Worm (Caenorhabditis elegans) whole organism, young adult: ENCODE results near the gene F58E2.4.
"Not testable (repeated sequence)": the region's sequence is repeated elsewhere in the genome, so short reads cannot be mapped to it uniquely, and the experiment has no call there.

Source experiments
- B0336.3 ChIP-seq: fragments of 200-800 bp; sonication (Bioruptor generic); IDR thresholded peaks from 2 replicates; pipeline ENCODE4 v1.3.6; 2022; ENCODE audit warnings: missing genetic modification characterization, missing compliant biosample characterization
- F33H1.4 ChIP-seq: fragments of 200-800 bp; sonication (Bioruptor generic); IDR thresholded peaks from 2 replicates; pipeline ENCODE4 v1.3.6; 2022; ENCODE audit warnings: missing genetic modification reagents, missing genetic modification characterization, missing compliant biosample characterization
- F57A8.1 ChIP-seq: fragments of 200-800 bp; sonication (Bioruptor generic); optimal IDR thresholded peaks from 2 replicates; lab custom pipeline; 2018; ENCODE audit warnings: mild to moderate bottlenecking, missing genetic modification characterization, moderate library complexity, missing compliant biosample characterization
- K11D2.4 ChIP-seq: fragments of 200-800 bp; sonication (Bioruptor generic); IDR thresholded peaks from 2 replicates; pipeline ENCODE4 v1.3.6; 2022; ENCODE audit warnings: missing genetic modification reagents, missing genetic modification characterization, missing compliant biosample characterization
- Y53F4B.3 ChIP-seq: fragments of 200-800 bp; sonication (Bioruptor generic); IDR thresholded peaks from 2 replicates; pipeline ENCODE4 v1.3.6; 2022; ENCODE audit warnings: missing genetic modification reagents, missing genetic modification characterization, missing compliant biosample characterization
- Y53G8AR.9 ChIP-seq: fragments of 200-800 bp; sonication (Bioruptor generic); conservative IDR thresholded peaks from 2 replicates; pipeline ENCODE4 v1.3.6; 2022; ENCODE audit warnings: missing genetic modification reagents, missing genetic modification characterization, missing compliant biosample characterization
- aptf-2 ChIP-seq: fragments of 200-800 bp; sonication (Bioruptor generic); conservative IDR thresholded peaks from 2 replicates; pipeline ENCODE4 v1.3.6; 2022; ENCODE audit warnings: missing genetic modification reagents, missing genetic modification characterization, missing compliant biosample characterization
- athp-1 ChIP-seq: sonication (generic microtip); optimal IDR thresholded peaks from 2 replicates; lab custom pipeline; 2017; ENCODE audit warnings: mild to moderate bottlenecking, missing genetic modification characterization, missing compliant biosample characterization
- bed-2 ChIP-seq: fragments of 200-800 bp; sonication (Bioruptor generic); IDR thresholded peaks from 2 replicates; pipeline ENCODE4 v1.3.6; 2022; ENCODE audit warnings: missing genetic modification reagents, missing genetic modification characterization, missing compliant biosample characterization
- cebp-1 ChIP-seq, 2 experiments: fragments of 200-800 bp in 1 of 2; sonication (Bioruptor generic) in 1 of 2; sonication (generic microtip) in 1 of 2; IDR thresholded peaks in 1 of 2; optimal IDR thresholded peaks in 1 of 2; 2 replicates each; pipeline versions ENCODE4 v1.3.6 to Lab custom; 2017 to 2022; ENCODE audit warnings: missing compliant biosample characterization in 2 of 2, missing genetic modification characterization in 2 of 2, mild to moderate bottlenecking in 1 of 2, missing genetic modification reagents in 1 of 2, moderate library complexity in 1 of 2
- cebp-2 ChIP-seq: fragments of 200-800 bp; sonication (Bioruptor generic); IDR thresholded peaks from 2 replicates; pipeline ENCODE4 v1.3.6; 2022; ENCODE audit warnings: missing genetic modification characterization, missing compliant biosample characterization
- ceh-79 ChIP-seq: sonication (generic microtip); optimal IDR thresholded peaks from 2 replicates; lab custom pipeline; 2017; ENCODE audit warnings: mild to moderate bottlenecking, missing genetic modification characterization, missing compliant biosample characterization
- ceh-91 ChIP-seq: fragments of 200-800 bp; sonication (Bioruptor generic); IDR thresholded peaks from 2 replicates; pipeline ENCODE4 v1.3.6; 2022; ENCODE audit warnings: missing genetic modification reagents, missing genetic modification characterization, missing compliant biosample characterization
- die-1 ChIP-seq: sonication (generic microtip); optimal IDR thresholded peaks from 2 replicates; lab custom pipeline; 2016; ENCODE audit warnings: missing genotype, mild to moderate bottlenecking, missing genetic modification characterization, missing compliant biosample characterization
- dox-1 ChIP-seq: fragments of 200-800 bp; sonication (Bioruptor generic); IDR thresholded peaks from 2 replicates; pipeline ENCODE4 v1.3.6; 2022; ENCODE audit warnings: missing genetic modification reagents, missing genetic modification characterization, missing compliant biosample characterization
- hlh-26 ChIP-seq: fragments of 200-800 bp; sonication (Bioruptor generic); conservative IDR thresholded peaks from 2 replicates; pipeline ENCODE4 v1.3.6; 2022; ENCODE audit warnings: missing genetic modification reagents, missing genetic modification characterization, missing compliant biosample characterization
- hsf-1 ChIP-seq: fragments of 200-800 bp; sonication (Bioruptor generic); IDR thresholded peaks from 2 replicates; pipeline ENCODE4 v1.3.6; 2022; ENCODE audit warnings: missing genetic modification reagents, missing genetic modification characterization, missing compliant biosample characterization
- let-607 ChIP-seq, 2 experiments: fragments of 200-800 bp in 1 of 2; sonication (Bioruptor generic) in 1 of 2; sonication (generic microtip) in 1 of 2; optimal IDR thresholded peaks; 2 replicates each; lab custom pipeline; 2016 to 2018; ENCODE audit warnings: mild to moderate bottlenecking in 2 of 2, missing compliant biosample characterization in 2 of 2, missing genetic modification characterization in 2 of 2, moderate library complexity in 2 of 2, missing genotype in 1 of 2
- lin-54 ChIP-seq: fragments of 200-800 bp; sonication (Bioruptor generic); optimal IDR thresholded peaks from 2 replicates; lab custom pipeline; 2018; ENCODE audit warnings: mild to moderate bottlenecking, missing genetic modification characterization, missing compliant biosample characterization
- madf-10 ChIP-seq: sonication (generic microtip); optimal IDR thresholded peaks from 2 replicates; lab custom pipeline; 2016; ENCODE audit warnings: mild to moderate bottlenecking, missing genetic modification characterization, missing compliant biosample characterization
- madf-3 ChIP-seq: fragments of 200-800 bp; sonication (Bioruptor generic); IDR thresholded peaks from 2 replicates; pipeline ENCODE4 v1.3.6; 2022; ENCODE audit warnings: missing genetic modification reagents, missing genetic modification characterization, missing compliant biosample characterization
- madf-6 ChIP-seq: fragments of 200-800 bp; sonication (Bioruptor generic); IDR thresholded peaks from 2 replicates; pipeline ENCODE4 v1.3.6; 2022; ENCODE audit warnings: missing genetic modification reagents, missing genetic modification characterization, missing compliant biosample characterization
- madf-8 ChIP-seq: fragments of 200-800 bp; sonication (Bioruptor generic); conservative IDR thresholded peaks from 2 replicates; pipeline ENCODE4 v1.3.6; 2022; ENCODE audit warnings: missing genetic modification reagents, missing genetic modification characterization, missing compliant biosample characterization
- mes-4 ChIP-seq: sonication (generic microtip); optimal IDR thresholded peaks from 2 replicates; lab custom pipeline; 2016; ENCODE audit warnings: missing genotype, missing genetic modification characterization, missing compliant biosample characterization
- nhr-179 ChIP-seq: sonication (generic microtip); optimal IDR thresholded peaks from 2 replicates; lab custom pipeline; 2016; ENCODE audit warnings: mild to moderate bottlenecking, missing genetic modification characterization, missing compliant biosample characterization
- rpc-1 ChIP-seq, 2 experiments: fragments of 150-350 bp in 1 of 2; sonication (generic microtip) in 1 of 2; optimal IDR thresholded peaks; 2 replicates each; lab custom pipeline; 2014 to 2018; ENCODE audit warnings: missing biosample characterization in 1 of 2, missing genetic modification characterization in 1 of 2, missing genetic modification reagents in 1 of 2, missing genotype in 1 of 2
- snpc-1.3 ChIP-seq: sonication (generic microtip); optimal IDR thresholded peaks from 2 replicates; lab custom pipeline; 2017; ENCODE audit warnings: missing genetic modification characterization, mild to moderate bottlenecking, missing compliant biosample characterization, antibody characterized with exemption, moderate library complexity, missing genotype, missing genetic modification reagents; ENCODE audit not compliant: insufficient read depth
- snpc-4 ChIP-seq, 5 experiments: fragments of 150-350 bp in 1 of 5; sonication (generic microtip) in 4 of 5; optimal IDR thresholded peaks; 2 replicates each; lab custom pipeline; 2014 to 2018; ENCODE audit warnings: missing genetic modification characterization in 5 of 5, missing biosample characterization in 3 of 5, antibody characterized with exemption in 2 of 5, mild to moderate bottlenecking in 2 of 5, missing compliant biosample characterization in 2 of 5, missing genotype in 2 of 5, moderate library complexity in 2 of 5, missing genetic modification reagents in 1 of 5
- sptf-2 ChIP-seq: fragments of 200-800 bp; sonication (Bioruptor generic); optimal IDR thresholded peaks from 2 replicates; lab custom pipeline; 2018; ENCODE audit warnings: mild to moderate bottlenecking, missing genetic modification characterization, missing compliant biosample characterization
- tbp1 ChIP-seq: fragments of 200-800 bp; sonication (Bioruptor generic); optimal IDR thresholded peaks from 2 replicates; lab custom pipeline; 2018; ENCODE audit warnings: mild to moderate bottlenecking, missing genetic modification characterization, missing compliant biosample characterization
- tlf-1 ChIP-seq: fragments of 200-800 bp; sonication (Bioruptor generic); optimal IDR thresholded peaks from 2 replicates; lab custom pipeline; 2018; ENCODE audit warnings: mild to moderate bottlenecking, missing genetic modification characterization, missing compliant biosample characterization
- unc-130 ChIP-seq: sonication (generic microtip); optimal IDR thresholded peaks from 2 replicates; lab custom pipeline; 2016; ENCODE audit warnings: missing genetic modification reagents, missing genetic modification characterization, missing compliant biosample characterization
- xnd-1 ChIP-seq: sonication (generic microtip); optimal IDR thresholded peaks from 2 replicates; lab custom pipeline; 2016; ENCODE audit warnings: missing genotype, missing genetic modification reagents, missing genetic modification characterization, missing compliant biosample characterization
- zfh-2 ChIP-seq: fragments of 200-800 bp; sonication (Bioruptor generic); conservative IDR thresholded peaks from 2 replicates; pipeline ENCODE4 v1.3.6; 2022; ENCODE audit warnings: missing genetic modification reagents, missing genetic modification characterization, missing compliant biosample characterization
- zim-3 ChIP-seq: sonication (generic microtip); optimal IDR thresholded peaks from 2 replicates; lab custom pipeline; 2017; ENCODE audit warnings: mild to moderate bottlenecking, missing genetic modification characterization, moderate library complexity, missing compliant biosample characterization
- ztf-25 ChIP-seq: fragments of 200-800 bp; sonication (Bioruptor generic); IDR thresholded peaks from 2 replicates; pipeline ENCODE4 v1.3.6; 2022; ENCODE audit warnings: missing genetic modification reagents, missing genetic modification characterization, missing compliant biosample characterization
- ztf-6 ChIP-seq: fragments of 200-800 bp; sonication (Bioruptor generic); IDR thresholded peaks from 2 replicates; pipeline ENCODE4 v1.3.6; 2022; ENCODE audit warnings: missing genetic modification reagents, missing genetic modification characterization, missing compliant biosample characterization

Gene F58E2.4

ce11 chrIV:3428434-3428950, 34.7 kb upstream of the F58E2.4 start, which contains the start of the genes C04C3.9 and srz-60 (continued):
- no peak for TF ChIP-seq mes-4 (tag; lab: Kevin White, UChicago)

DNA sequence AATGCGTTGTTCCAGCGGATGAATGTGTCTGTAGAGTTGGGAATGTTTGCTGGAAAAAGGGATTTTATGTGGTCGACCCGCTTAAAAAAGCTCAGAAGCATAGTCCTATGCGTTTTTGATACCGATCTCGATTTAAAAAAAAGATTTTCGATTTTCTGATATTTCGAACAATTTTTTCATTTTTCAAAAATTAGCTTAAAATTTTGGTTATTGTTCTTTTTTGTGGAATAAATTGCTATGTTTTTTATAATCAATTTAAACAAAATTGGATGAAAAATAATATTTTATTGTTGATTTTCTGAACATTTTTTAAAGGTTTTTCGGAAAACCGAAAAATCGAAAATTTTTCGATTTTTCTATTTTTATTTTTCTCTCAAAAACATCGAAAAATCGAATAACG, 29.8 kb upstream of the F58E2.4 start, which contains the start of gene C04C3.7:
TSS of gene C04C3.7 (minus strand) at position 101 of the 400 bp plus-strand sequence.
- TF ChIP-seq ztf-25 (GFP tag; lab: Robert Waterston, UW); let-607 (tag; optimal IDR thresholded peaks at IDR 0.05; lab: Kevin White, UChicago); madf-3: not testable (repeated sequence)
- TF ChIP-seq, all 124 proteins: peak for 0; not testable (repeated sequence) for 124

ce11 chrIV:3436021-3436420, 27.2 kb upstream of the F58E2.4 start, which contains the start of gene srz-32:
Gene srz-32 (plus strand): TSS chrIV:3436321.
- TF ChIP-seq hsf-1 (GFP tag; lab: Robert Waterston, UW) (no peak), die-1 (tag; lab: Kevin White, UChicago) (no peak), lin-54 (GFP tag; lab: Kevin White, UChicago) (no peak), snpc-1.3 (tag; lab: Kevin White, UChicago) (no peak), hlh-26 (no peak), Y53F4B.3 (GFP tag; lab: Robert Waterston, UW) (no peak), snpc-4 (GFP tag; optimal IDR thresholded peaks at IDR 0.05; lab: Kevin White, UChicago) (no peak), snpc-4 (tag; optimal IDR thresholded peaks at IDR 0.05; lab: Kevin White, UChicago) (no peak), F33H1.4 (GFP tag; lab: Robert Waterston, UW) (no peak), rpc-1 (optimal IDR thresholded peaks at IDR 0.05; lab: Kevin White, UChicago) (no peak), rpc-1 (tag; optimal IDR thresholded peaks at IDR 0.05; lab: Kevin White, UChicago) (no peak), ceh-91 (no peak), K11D2.4 (GFP tag; lab: Robert Waterston, UW) (no peak), madf-10 (tag; lab: Kevin White, UChicago) (no peak)

- TF ChIP-seq bed-2 (GFP tag; lab: Robert Waterston, UW) (no peak), tbp1 (no peak), dox-1 (GFP tag; lab: Robert Waterston, UW) (no peak), hlh-26 (no peak), cebp-2 (GFP tag; lab: Robert Waterston, UW) (no peak), sptf-2 (GFP tag; lab: Kevin White, UChicago) (no peak), xnd-1 (tag; lab: Kevin White, UChicago) (no peak), hsf-1 (GFP tag; lab: Robert Waterston, UW) (no peak), madf-8 (no peak), zim-3 (tag; lab: Kevin White, UChicago) (no peak), madf-6 (GFP tag; lab: Robert Waterston, UW) (no peak), ztf-6 (GFP tag; lab: Robert Waterston, UW) (no peak)
Measured at ce11 chrIV:3438022-3438421, 25.2 kb upstream of the F58E2.4 start, which contains the start of gene grd-13. Gene grd-13 (plus strand): TSS chrIV:3438312.

- TF ChIP-seq bed-2 (GFP tag; lab: Robert Waterston, UW) (no peak), zfh-2 (GFP tag; lab: Robert Waterston, UW) (0 out of 2 replicates have a peak, but pooled peaks have one; percentile 5)
Measured at ce11 chrIV:3439354-3439753, 23.8 kb upstream of the F58E2.4 start, which contains the start of gene grd-3. Gene grd-3 (plus strand): TSS chrIV:3439655.

ce11 chrIV:3440848-3441247, 22.3 kb upstream of the F58E2.4 start, which contains the start of gene grd-10:
Gene grd-10 (plus strand): TSS chrIV:3441055.
- TF ChIP-seq athp-1 (tag; lab: Kevin White, UChicago), result no peak
- TF ChIP-seq Y53F4B.3 (GFP tag; lab: Robert Waterston, UW), result no peak
- no peak for TF ChIP-seq F57A8.1
- no peak for TF ChIP-seq nhr-179 (tag; lab: Kevin White, UChicago)
- TF ChIP-seq Y53G8AR.9, result no peak
- no peak for TF ChIP-seq B0336.3 (GFP tag; lab: Robert Waterston, UW)
- no peak for TF ChIP-seq sptf-2 (GFP tag; lab: Kevin White, UChicago)
- TF ChIP-seq aptf-2 (GFP tag; lab: Robert Waterston, UW), result no peak
- TF ChIP-seq tlf-1, result no peak
- no peak for TF ChIP-seq cebp-1 (GFP tag; IDR thresholded peaks at IDR 0.05; lab: Robert Waterston, UW)
- no peak for TF ChIP-seq cebp-1 (tag; optimal IDR thresholded peaks at IDR 0.05; lab: Kevin White, UChicago)
- no peak for TF ChIP-seq ceh-79 (tag; lab: Kevin White, UChicago)
- no peak for TF ChIP-seq unc-130
